Worm (Caenorhabditis elegans) whole organism, mixed stage, embryonic: ENCODE results near the gene wbp-2.

Experiments
- blmp-1 ChIP-seq: fragments of 150-350 bp; optimal IDR thresholded peaks from 2 replicates; lab custom pipeline; 2014; ENCODE audit warnings: missing biosample characterization, missing genetic modification characterization
- ceh-39 ChIP-seq: fragments of 150-350 bp; optimal IDR thresholded peaks from 2 replicates; lab custom pipeline; 2014; ENCODE audit warnings: missing biosample characterization, missing genetic modification characterization
- ceh-43 ChIP-seq: fragments of 200-800 bp; sonication (Bioruptor generic); optimal IDR thresholded peaks from 2 replicates; lab custom pipeline; 2018; ENCODE audit warnings: mild to moderate bottlenecking, missing genetic modification characterization, moderate library complexity, missing compliant biosample characterization
- ceh-83 ChIP-seq: fragments of 200-800 bp; sonication (Bioruptor generic); optimal IDR thresholded peaks from 2 replicates; lab custom pipeline; 2018; ENCODE audit warnings: mild to moderate bottlenecking, missing genetic modification characterization, missing compliant biosample characterization
- ces-1 ChIP-seq: fragments of 150-350 bp; optimal IDR thresholded peaks from 2 replicates; lab custom pipeline; 2014; ENCODE audit warnings: missing biosample characterization, missing genetic modification reagents, missing genetic modification characterization
- cnd-1 ChIP-seq: fragments of 200-800 bp; sonication (Bioruptor generic); optimal IDR thresholded peaks from 2 replicates; lab custom pipeline; 2018; ENCODE audit warnings: mild to moderate bottlenecking, missing genetic modification characterization, missing compliant biosample characterization
- drap-1 ChIP-seq: fragments of 200-800 bp; sonication (Bioruptor generic); optimal IDR thresholded peaks from 3 replicates; lab custom pipeline; 2018; ENCODE audit warnings: mild to moderate bottlenecking, missing genetic modification characterization, missing compliant biosample characterization
- elt-1 ChIP-seq: sonication (generic microtip); optimal IDR thresholded peaks from 2 replicates; lab custom pipeline; 2017; ENCODE audit warnings: missing genetic modification characterization, mild to moderate bottlenecking, missing compliant biosample characterization, antibody characterized with exemption, moderate library complexity, borderline replicate concordance; ENCODE audit not compliant: insufficient read depth
- elt-3 ChIP-seq: fragments of 150-350 bp; optimal IDR thresholded peaks from 2 replicates; lab custom pipeline; 2014; ENCODE audit warnings: missing biosample characterization, missing genetic modification characterization
- flh-1 ChIP-seq: fragments of 200-800 bp; sonication (Bioruptor generic); optimal IDR thresholded peaks from 2 replicates; lab custom pipeline; 2018; ENCODE audit warnings: mild to moderate bottlenecking, missing genetic modification characterization, moderate library complexity, missing compliant biosample characterization
- ham-2 ChIP-seq: fragments of 200-800 bp; sonication (Bioruptor generic); optimal IDR thresholded peaks from 2 replicates; lab custom pipeline; 2018; ENCODE audit warnings: mild to moderate bottlenecking, missing genetic modification characterization, missing compliant biosample characterization
- hlh-1 ChIP-seq: fragments of 150-350 bp; optimal IDR thresholded peaks from 2 replicates; lab custom pipeline; 2014; ENCODE audit warnings: missing biosample characterization, missing genetic modification reagents, missing genetic modification characterization
- lin-13 ChIP-seq: fragments of 150-350 bp; optimal IDR thresholded peaks from 2 replicates; lab custom pipeline; 2014; ENCODE audit warnings: missing biosample characterization, missing genetic modification characterization
- lin-32 ChIP-seq: fragments of 200-800 bp; sonication (Bioruptor generic); optimal IDR thresholded peaks from 2 replicates; lab custom pipeline; 2018; ENCODE audit warnings: mild to moderate bottlenecking, missing genetic modification characterization, missing compliant biosample characterization
- lsy-2 ChIP-seq: fragments of 150-350 bp; optimal IDR thresholded peaks from 2 replicates; lab custom pipeline; 2014; ENCODE audit warnings: missing biosample characterization, missing genetic modification characterization
- mab-5 ChIP-seq: fragments of 150-350 bp; optimal IDR thresholded peaks from 2 replicates; lab custom pipeline; 2014; ENCODE audit warnings: missing biosample characterization, missing genetic modification characterization
- mls-2 ChIP-seq: sonication (generic microtip); optimal IDR thresholded peaks from 2 replicates; lab custom pipeline; 2016; ENCODE audit warnings: mild to moderate bottlenecking, missing genetic modification characterization, moderate library complexity, missing compliant biosample characterization
- nhr-12 ChIP-seq: fragments of 150-350 bp; optimal IDR thresholded peaks from 2 replicates; lab custom pipeline; 2014; ENCODE audit warnings: missing biosample characterization, missing genetic modification characterization
- nhr-2 ChIP-seq: fragments of 150-350 bp; optimal IDR thresholded peaks from 2 replicates; lab custom pipeline; 2014; ENCODE audit warnings: missing biosample characterization, missing genetic modification characterization
- nhr-237 ChIP-seq: fragments of 150-350 bp; optimal IDR thresholded peaks from 2 replicates; lab custom pipeline; 2014; ENCODE audit warnings: missing biosample characterization, missing genetic modification characterization
- nhr-76 ChIP-seq: sonication (generic microtip); optimal IDR thresholded peaks from 2 replicates; lab custom pipeline; 2017; ENCODE audit warnings: missing biosample characterization, missing genetic modification characterization
- pha-4 ChIP-seq: fragments of 150-350 bp; optimal IDR thresholded peaks from 2 replicates; lab custom pipeline; 2018; ENCODE audit warnings: missing biosample characterization, missing genetic modification reagents, missing genetic modification characterization
- sem-2 ChIP-seq: fragments of 200-800 bp; sonication (Bioruptor generic); optimal IDR thresholded peaks from 2 replicates; lab custom pipeline; 2018; ENCODE audit warnings: mild to moderate bottlenecking, missing genetic modification characterization, missing compliant biosample characterization
- sptf-1 ChIP-seq: sonication (generic microtip); optimal IDR thresholded peaks from 2 replicates; lab custom pipeline; 2017; ENCODE audit warnings: mild to moderate bottlenecking, missing genetic modification characterization, moderate library complexity, missing compliant biosample characterization
- tbx-8 ChIP-seq: fragments of 200-800 bp; sonication (Bioruptor generic); optimal IDR thresholded peaks from 2 replicates; lab custom pipeline; 2018; ENCODE audit warnings: mild to moderate bottlenecking, missing genetic modification characterization, moderate library complexity, missing compliant biosample characterization
- unc-120 ChIP-seq: sonication (generic microtip); optimal IDR thresholded peaks from 2 replicates; lab custom pipeline; 2017; ENCODE audit warnings: missing genetic modification characterization, missing compliant biosample characterization; ENCODE audit not compliant: poor library complexity, severe bottlenecking
- unc-39 ChIP-seq: fragments of 150-350 bp; optimal IDR thresholded peaks from 2 replicates; lab custom pipeline; 2014; ENCODE audit warnings: missing biosample characterization, missing genetic modification characterization
- ztf-11 ChIP-seq: fragments of 150-350 bp; optimal IDR thresholded peaks from 2 replicates; lab custom pipeline; 2014; ENCODE audit warnings: missing biosample characterization, missing genetic modification characterization

Gene wbp-2

DNA sequence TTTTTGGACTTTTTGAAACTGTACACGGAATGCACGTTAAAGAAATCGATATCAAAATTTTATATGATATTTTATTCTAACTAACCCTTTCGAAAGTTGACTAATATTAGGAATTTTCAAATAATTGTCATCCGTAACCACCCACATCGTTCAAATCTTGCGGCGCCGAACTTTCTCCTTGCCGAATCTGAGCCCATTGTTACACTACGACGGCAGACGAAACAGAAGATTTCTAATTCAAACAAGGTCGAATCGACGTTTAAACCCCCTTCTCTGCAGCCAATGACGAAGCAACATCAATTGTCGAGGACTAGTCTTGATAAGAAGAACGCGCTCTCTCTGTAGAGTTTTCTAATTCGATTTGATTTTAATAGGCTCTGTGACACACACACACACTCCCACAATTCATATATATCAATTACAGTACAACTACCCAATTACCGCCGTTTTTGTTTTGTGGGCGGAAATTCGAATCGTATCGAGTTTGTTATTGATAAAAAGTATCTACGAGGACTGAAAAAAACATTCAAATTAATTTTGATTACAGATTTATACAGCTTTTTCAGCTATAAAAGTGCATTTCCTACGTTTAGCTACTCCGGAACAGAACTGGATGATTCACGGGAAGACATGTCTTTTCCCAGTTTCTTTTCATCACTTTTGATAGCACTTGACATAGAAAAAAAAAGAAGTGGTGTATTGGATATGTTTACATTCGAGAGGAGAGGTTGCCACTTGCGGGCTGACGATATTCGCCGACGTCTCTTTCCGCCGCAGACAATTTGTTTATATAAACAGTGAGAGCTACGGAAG is 45.0 kb upstream of the wbp-2 start:
- TF ChIP-seq nhr-2: peak; percentile 5
- peak; percentile 8 for TF ChIP-seq ces-1 (GFP tag; lab: Kevin White, UChicago)
- TF ChIP-seq nhr-12: no peak
- TF ChIP-seq pha-4 (tag; lab: Kevin White, UChicago): peak; percentile 84
- no peak for TF ChIP-seq mls-2 (tag; lab: Kevin White, UChicago)
- TF ChIP-seq elt-3: no peak

- TF ChIP-seq cnd-1 (tag; lab: Kevin White, UChicago) (no peak), lsy-2 (tag; lab: Kevin White, UChicago) (peak; percentile 4), ceh-83 (GFP tag; lab: Kevin White, UChicago) (peak; percentile 30), ztf-11 (tag; lab: Kevin White, UChicago) (no peak), elt-1 (tag; lab: Kevin White, UChicago) (peak; percentile 20)
These were observed 44.2 kb upstream of the wbp-2 start, which contains the start of gene mtrr-1 for ce11 chrII:9285171-9286025. Gene mtrr-1, plus strand, starts transcription at chrII:9285975.

DNA sequence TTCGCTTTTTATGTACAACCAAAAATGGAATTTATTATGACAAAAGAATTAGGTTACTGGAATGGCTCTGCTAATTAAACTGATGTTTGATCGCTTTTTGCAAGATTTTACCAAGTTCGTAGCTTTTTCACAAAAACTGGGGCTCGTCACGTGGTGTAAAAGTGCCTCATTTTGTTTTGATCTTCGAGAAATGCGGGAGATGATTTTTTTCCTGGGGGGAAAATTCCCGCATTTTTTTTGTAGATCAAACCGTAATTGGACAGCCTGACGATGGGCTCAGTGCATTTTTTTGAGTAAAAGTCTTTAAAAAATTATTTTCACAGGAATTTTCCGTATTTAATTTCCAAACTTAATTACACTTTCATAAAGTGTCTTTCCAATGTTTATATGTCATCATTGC is 40.4 kb upstream of the wbp-2 start:
- TF ChIP-seq sptf-1 (tag; lab: Kevin White, UChicago): no peak
- TF ChIP-seq lin-32 (GFP tag; lab: Kevin White, UChicago): no peak
- no peak for TF ChIP-seq drap-1 (GFP tag; lab: Kevin White, UChicago)
- TF ChIP-seq mab-5 (tag; lab: Kevin White, UChicago): no peak
- TF ChIP-seq flh-1 (GFP tag; lab: Kevin White, UChicago): no peak
- no peak for TF ChIP-seq ceh-43 (GFP tag; lab: Kevin White, UChicago)
- no peak for TF ChIP-seq unc-39 (tag; lab: Kevin White, UChicago)
- TF ChIP-seq blmp-1 (tag; lab: Kevin White, UChicago): no peak
- TF ChIP-seq nhr-76 (tag; lab: Kevin White, UChicago): no peak
- TF ChIP-seq ztf-11 (tag; lab: Kevin White, UChicago): no peak
- TF ChIP-seq nhr-12: no peak
- no peak for TF ChIP-seq unc-120 (tag; lab: Kevin White, UChicago)

ce11 chrII:9291632-9292031 is 37.9 kb upstream of the wbp-2 start, which contains the start of gene acs-7:
Gene acs-7, plus strand, starts transcription at chrII:9292017.
- TF ChIP-seq nhr-76 (tag; lab: Kevin White, UChicago) (no peak), nhr-237 (tag; lab: Kevin White, UChicago) (no peak), mls-2 (tag; lab: Kevin White, UChicago) (no peak), lin-32 (GFP tag; lab: Kevin White, UChicago) (no peak)

DNA sequence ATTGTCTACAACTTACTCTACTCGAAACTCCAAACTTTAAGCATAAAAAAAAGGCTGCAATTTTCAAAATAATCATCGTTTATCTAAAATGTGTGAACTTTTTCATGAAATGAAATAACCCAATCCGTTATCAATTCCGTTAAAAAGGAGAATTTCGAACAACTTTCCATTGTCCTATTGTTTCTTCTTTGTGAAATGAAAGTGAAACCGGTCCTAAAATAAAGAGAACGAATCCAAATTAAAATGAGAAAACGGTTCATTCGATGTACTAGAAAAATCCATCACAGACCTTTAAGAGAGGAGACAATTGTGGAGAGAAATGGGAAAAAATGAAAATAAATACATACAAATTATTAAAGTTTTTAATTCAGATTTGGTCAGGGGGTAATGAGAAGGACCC is 33.9 kb upstream of the wbp-2 start, which contains the start of gene C01G6.9:
TSS of gene C01G6.9 (minus strand) at position 141 of the 400 bp plus-strand sequence.
- no peak for TF ChIP-seq nhr-12
- TF ChIP-seq tbx-8 (GFP tag; lab: Kevin White, UChicago): no peak
- no peak for TF ChIP-seq ham-2 (GFP tag; lab: Kevin White, UChicago)
- TF ChIP-seq blmp-1 (tag; lab: Kevin White, UChicago): no peak
- TF ChIP-seq ces-1 (GFP tag; lab: Kevin White, UChicago): no peak
- TF ChIP-seq unc-120 (tag; lab: Kevin White, UChicago): no peak
- TF ChIP-seq ceh-43 (GFP tag; lab: Kevin White, UChicago): no peak
- no peak for TF ChIP-seq sem-2 (GFP tag; lab: Kevin White, UChicago)
- no peak for TF ChIP-seq nhr-76 (tag; lab: Kevin White, UChicago)
- no peak for TF ChIP-seq mab-5 (tag; lab: Kevin White, UChicago)
- TF ChIP-seq hlh-1 (tag; lab: Kevin White, UChicago): no peak
- TF ChIP-seq nhr-237 (tag; lab: Kevin White, UChicago): no peak
- TF ChIP-seq ceh-39: no peak
- no peak for TF ChIP-seq pha-4 (tag; lab: Kevin White, UChicago)
- TF ChIP-seq lin-13 (tag; lab: Kevin White, UChicago): no peak
- TF ChIP-seq cnd-1 (tag; lab: Kevin White, UChicago): no peak
- TF ChIP-seq, all 35 proteins: peak for 0
